Worm (Caenorhabditis elegans) whole organism, young adult: ENCODE measurements around the gene T01D3.6.
A peak's percentile ranks its signal among the peaks of the same experiment; 100 is the strongest.

Source experiments
- B0035.1 ChIP-seq: sonication (generic microtip); optimal IDR thresholded peaks from 2 replicates; lab custom pipeline; 2016; ENCODE audit warnings: missing genetic modification characterization, mild to moderate bottlenecking, missing compliant biosample characterization, missing genotype, missing genetic modification reagents
- B0261.1 ChIP-seq: sonication (generic microtip); optimal IDR thresholded peaks from 2 replicates; lab custom pipeline; 2016; ENCODE audit warnings: mild to moderate bottlenecking, missing genetic modification characterization, moderate library complexity, missing compliant biosample characterization
- F33H1.4 ChIP-seq: fragments of 200-800 bp; sonication (Bioruptor generic); IDR thresholded peaks from 2 replicates; pipeline ENCODE4 v1.3.6; 2022; ENCODE audit warnings: missing genetic modification reagents, missing genetic modification characterization, missing compliant biosample characterization
- K12H6.12 ChIP-seq: fragments of 200-800 bp; sonication (Bioruptor generic); optimal IDR thresholded peaks from 2 replicates; lab custom pipeline; 2018; ENCODE audit warnings: mild to moderate bottlenecking, missing genetic modification characterization, missing compliant biosample characterization
- T26A5.8 ChIP-seq: sonication (generic microtip); optimal IDR thresholded peaks from 2 replicates; lab custom pipeline; 2016; ENCODE audit warnings: missing genetic modification characterization, missing compliant biosample characterization
- ZK185.1 ChIP-seq: sonication (generic microtip); optimal IDR thresholded peaks from 2 replicates; lab custom pipeline; 2016; ENCODE audit warnings: mild to moderate bottlenecking, missing genetic modification characterization, missing compliant biosample characterization; ENCODE audit not compliant: poor library complexity, severe bottlenecking
- akir-1 ChIP-seq: fragments of 200-800 bp; sonication (Bioruptor generic); optimal IDR thresholded peaks from 2 replicates; lab custom pipeline; 2018; ENCODE audit warnings: mild to moderate bottlenecking, missing genetic modification characterization, moderate library complexity, missing compliant biosample characterization
- aptf-2 ChIP-seq: fragments of 200-800 bp; sonication (Bioruptor generic); conservative IDR thresholded peaks from 2 replicates; pipeline ENCODE4 v1.3.6; 2022; ENCODE audit warnings: missing genetic modification reagents, missing genetic modification characterization, missing compliant biosample characterization
- atf-7 ChIP-seq: sonication (generic microtip); optimal IDR thresholded peaks from 2 replicates; lab custom pipeline; 2017; ENCODE audit warnings: mild to moderate bottlenecking, missing genetic modification characterization, missing compliant biosample characterization
- attf-5 ChIP-seq: fragments of 200-800 bp; sonication (Bioruptor generic); optimal IDR thresholded peaks from 2 replicates; lab custom pipeline; 2018; ENCODE audit warnings: mild to moderate bottlenecking, missing genetic modification characterization, missing compliant biosample characterization
- attf-6 ChIP-seq: fragments of 200-800 bp; sonication (Bioruptor generic); IDR thresholded peaks from 2 replicates; pipeline ENCODE4 v1.3.6; 2022; ENCODE audit warnings: missing genetic modification reagents, missing genetic modification characterization, missing compliant biosample characterization
- ccch-3 ChIP-seq: fragments of 200-800 bp; sonication (Bioruptor generic); optimal IDR thresholded peaks from 2 replicates; lab custom pipeline; 2018; ENCODE audit warnings: mild to moderate bottlenecking, missing genetic modification characterization, missing compliant biosample characterization
- cebp-1 ChIP-seq, 2 experiments: fragments of 200-800 bp in 1 of 2; sonication (Bioruptor generic) in 1 of 2; sonication (generic microtip) in 1 of 2; IDR thresholded peaks in 1 of 2; optimal IDR thresholded peaks in 1 of 2; 2 replicates each; pipeline versions ENCODE4 v1.3.6 to Lab custom; 2017 to 2022; ENCODE audit warnings: missing compliant biosample characterization in 2 of 2, missing genetic modification characterization in 2 of 2, mild to moderate bottlenecking in 1 of 2, missing genetic modification reagents in 1 of 2, moderate library complexity in 1 of 2
- ceh-27 ChIP-seq: fragments of 200-800 bp; sonication (Bioruptor generic); optimal IDR thresholded peaks from 2 replicates; lab custom pipeline; 2018; ENCODE audit warnings: mild to moderate bottlenecking, missing genetic modification characterization, moderate library complexity, missing compliant biosample characterization
- ceh-91 ChIP-seq: fragments of 200-800 bp; sonication (Bioruptor generic); IDR thresholded peaks from 2 replicates; pipeline ENCODE4 v1.3.6; 2022; ENCODE audit warnings: missing genetic modification reagents, missing genetic modification characterization, missing compliant biosample characterization
- dox-1 ChIP-seq: fragments of 200-800 bp; sonication (Bioruptor generic); IDR thresholded peaks from 2 replicates; pipeline ENCODE4 v1.3.6; 2022; ENCODE audit warnings: missing genetic modification reagents, missing genetic modification characterization, missing compliant biosample characterization
- him-1 ChIP-seq: sonication (generic microtip); optimal IDR thresholded peaks from 2 replicates; lab custom pipeline; 2016; ENCODE audit warnings: missing genotype, missing genetic modification reagents, missing genetic modification characterization, missing compliant biosample characterization
- hmg-1.2 ChIP-seq: fragments of 200-800 bp; sonication (Bioruptor generic); IDR thresholded peaks from 2 replicates; pipeline ENCODE4 v1.3.6; 2022; ENCODE audit warnings: missing genetic modification reagents, missing genetic modification characterization, missing compliant biosample characterization
- let-526 ChIP-seq: fragments of 200-800 bp; sonication (Bioruptor generic); IDR thresholded peaks from 2 replicates; pipeline ENCODE4 v1.3.6; 2022; ENCODE audit warnings: missing genetic modification reagents, missing genetic modification characterization, missing compliant biosample characterization
- let-607 ChIP-seq, 2 experiments: fragments of 200-800 bp in 1 of 2; sonication (Bioruptor generic) in 1 of 2; sonication (generic microtip) in 1 of 2; optimal IDR thresholded peaks; 2 replicates each; lab custom pipeline; 2016 to 2018; ENCODE audit warnings: mild to moderate bottlenecking in 2 of 2, missing compliant biosample characterization in 2 of 2, missing genetic modification characterization in 2 of 2, moderate library complexity in 2 of 2, missing genotype in 1 of 2
- lin-54 ChIP-seq: fragments of 200-800 bp; sonication (Bioruptor generic); optimal IDR thresholded peaks from 2 replicates; lab custom pipeline; 2018; ENCODE audit warnings: mild to moderate bottlenecking, missing genetic modification characterization, missing compliant biosample characterization
- lir-1 ChIP-seq: fragments of 200-800 bp; sonication (Bioruptor generic); conservative IDR thresholded peaks from 2 replicates; pipeline ENCODE4 v1.3.6; 2022; ENCODE audit warnings: missing genetic modification reagents, missing genetic modification characterization, missing compliant biosample characterization
- lsl-1 ChIP-seq: fragments of 200-800 bp; sonication (Bioruptor generic); optimal IDR thresholded peaks from 2 replicates; lab custom pipeline; 2018; ENCODE audit warnings: mild to moderate bottlenecking, missing genetic modification characterization, moderate library complexity, missing compliant biosample characterization
- lsy-27 ChIP-seq: sonication (generic microtip); optimal IDR thresholded peaks from 2 replicates; lab custom pipeline; 2017; ENCODE audit warnings: missing genetic modification characterization, mild to moderate bottlenecking, missing compliant biosample characterization, antibody characterized with exemption, missing genotype, borderline replicate concordance; ENCODE audit not compliant: insufficient read depth
- madf-10 ChIP-seq: sonication (generic microtip); optimal IDR thresholded peaks from 2 replicates; lab custom pipeline; 2016; ENCODE audit warnings: mild to moderate bottlenecking, missing genetic modification characterization, missing compliant biosample characterization
- mcd-1 ChIP-seq: fragments of 200-800 bp; sonication (Bioruptor generic); IDR thresholded peaks from 2 replicates; pipeline ENCODE4 v1.3.6; 2022; ENCODE audit warnings: missing genetic modification reagents, missing genetic modification characterization, missing compliant biosample characterization
- mes-4 ChIP-seq: sonication (generic microtip); optimal IDR thresholded peaks from 2 replicates; lab custom pipeline; 2016; ENCODE audit warnings: missing genotype, missing genetic modification characterization, missing compliant biosample characterization
- pbrm-1 ChIP-seq: fragments of 200-800 bp; sonication (Bioruptor generic); IDR thresholded peaks from 2 replicates; pipeline ENCODE4 v1.3.6; 2022; ENCODE audit warnings: missing genetic modification reagents, missing genetic modification characterization, missing compliant biosample characterization
- rcor-1 ChIP-seq: fragments of 200-800 bp; sonication (Bioruptor generic); IDR thresholded peaks from 2 replicates; pipeline ENCODE4 v1.3.6; 2022; ENCODE audit warnings: missing genetic modification reagents, missing genetic modification characterization, missing compliant biosample characterization
- rec-8 ChIP-seq, 2 experiments: sonication (generic microtip); optimal IDR thresholded peaks; 2 replicates each; lab custom pipeline; 2016; ENCODE audit warnings: mild to moderate bottlenecking in 2 of 2, missing genetic modification characterization in 2 of 2, missing genetic modification reagents in 2 of 2, missing genotype in 2 of 2, missing biosample characterization in 1 of 2, missing compliant biosample characterization in 1 of 2, moderate library complexity in 1 of 2
- snpc-4 ChIP-seq, 5 experiments: fragments of 150-350 bp in 1 of 5; sonication (generic microtip) in 4 of 5; optimal IDR thresholded peaks; 2 replicates each; lab custom pipeline; 2014 to 2018; ENCODE audit warnings: missing genetic modification characterization in 5 of 5, missing biosample characterization in 3 of 5, antibody characterized with exemption in 2 of 5, mild to moderate bottlenecking in 2 of 5, missing compliant biosample characterization in 2 of 5, missing genotype in 2 of 5, moderate library complexity in 2 of 5, missing genetic modification reagents in 1 of 5
- sptf-2 ChIP-seq: fragments of 200-800 bp; sonication (Bioruptor generic); optimal IDR thresholded peaks from 2 replicates; lab custom pipeline; 2018; ENCODE audit warnings: mild to moderate bottlenecking, missing genetic modification characterization, missing compliant biosample characterization
- tbp1 ChIP-seq: fragments of 200-800 bp; sonication (Bioruptor generic); optimal IDR thresholded peaks from 2 replicates; lab custom pipeline; 2018; ENCODE audit warnings: mild to moderate bottlenecking, missing genetic modification characterization, missing compliant biosample characterization
- tlf-1 ChIP-seq: fragments of 200-800 bp; sonication (Bioruptor generic); optimal IDR thresholded peaks from 2 replicates; lab custom pipeline; 2018; ENCODE audit warnings: mild to moderate bottlenecking, missing genetic modification characterization, missing compliant biosample characterization
- unc-130 ChIP-seq: sonication (generic microtip); optimal IDR thresholded peaks from 2 replicates; lab custom pipeline; 2016; ENCODE audit warnings: missing genetic modification reagents, missing genetic modification characterization, missing compliant biosample characterization
- ztf-18 ChIP-seq: sonication (generic microtip); optimal IDR thresholded peaks from 2 replicates; lab custom pipeline; 2016; ENCODE audit warnings: missing genotype, mild to moderate bottlenecking, missing genetic modification characterization, missing compliant biosample characterization
- ztf-28 ChIP-seq: fragments of 200-800 bp; sonication (Bioruptor generic); IDR thresholded peaks from 2 replicates; pipeline ENCODE4 v1.3.6; 2022; ENCODE audit warnings: missing genetic modification reagents, missing genetic modification characterization, missing compliant biosample characterization

Gene T01D3.6

ce11 chrV:13715223-13715686 is 1.4 kb upstream of the T01D3.6 start, which contains the start of gene zipt-9 (continued):
- TF ChIP-seq K12H6.12 (tag; lab: Kevin White, UChicago) = peak; percentile 64
- TF ChIP-seq akir-1 (GFP tag; lab: Kevin White, UChicago) = peak; percentile 35
- TF ChIP-seq ceh-27 = peak; percentile 80
- TF ChIP-seq rec-8 (tag; optimal IDR thresholded peaks at IDR 0.05; lab: Kevin White, UChicago) = peak in 1 of 2 experiments; percentile 24
- TF ChIP-seq tbp1 (GFP tag; lab: Kevin White, UChicago) = peak; percentile 36
- peak; percentile 58 for TF ChIP-seq lin-54 (GFP tag; lab: Kevin White, UChicago)
- TF ChIP-seq dox-1 = peak; percentile 80
- no peak for TF ChIP-seq snpc-4 (GFP tag; optimal IDR thresholded peaks at IDR 0.05; lab: Kevin White, UChicago)
- peak in 2 of 4 experiments; percentile 16 to 63 for TF ChIP-seq snpc-4 (tag; optimal IDR thresholded peaks at IDR 0.05; lab: Kevin White, UChicago)
- no peak for TF ChIP-seq sptf-2 (GFP tag; lab: Kevin White, UChicago)
- TF ChIP-seq mes-4 (tag; lab: Kevin White, UChicago) = no peak
- TF ChIP-seq ZK185.1 (tag; lab: Kevin White, UChicago) = peak; percentile 84
- peak; percentile 60; the same call in 1 of the 2 replicates for TF ChIP-seq pbrm-1 (GFP tag; lab: Robert Waterston, UW)
- TF ChIP-seq him-1 = peak; percentile 24
- peak; percentile 57 for TF ChIP-seq hmg-1.2 (GFP tag; lab: Robert Waterston, UW)
- TF ChIP-seq atf-7 = no peak
- TF ChIP-seq B0035.1 (tag; lab: Kevin White, UChicago) = no peak
- TF ChIP-seq aptf-2 (GFP tag; lab: Robert Waterston, UW) = 0 out of 2 replicates have a peak, but pooled peaks have one; percentile 14
- TF ChIP-seq cebp-1 (GFP tag; IDR thresholded peaks at IDR 0.05; lab: Robert Waterston, UW) = no peak
- no peak for TF ChIP-seq cebp-1 (tag; optimal IDR thresholded peaks at IDR 0.05; lab: Kevin White, UChicago)
- TF ChIP-seq attf-5 (GFP tag; lab: Kevin White, UChicago) = peak; percentile 80
- TF ChIP-seq lir-1 = no peak
- TF ChIP-seq rcor-1 = 0 out of 2 replicates have a peak, but pooled peaks have one; percentile 16
- TF ChIP-seq let-607 (tag; optimal IDR thresholded peaks at IDR 0.05; lab: Kevin White, UChicago) = peak in 1 of 2 experiments; percentile 44
- no peak for TF ChIP-seq let-526
- TF ChIP-seq unc-130 (GFP tag; lab: Kevin White, UChicago) = peak; percentile 15
- TF ChIP-seq attf-6 (GFP tag; lab: Robert Waterston, UW) = no peak
- TF ChIP-seq T26A5.8 (tag; lab: Kevin White, UChicago) = no peak
- no peak for TF ChIP-seq tlf-1 (GFP tag; lab: Kevin White, UChicago)
- TF ChIP-seq ztf-28 = peak; percentile 66; the same call in 1 of the 2 replicates
- TF ChIP-seq madf-10 (tag; lab: Kevin White, UChicago) = peak; percentile 60
- peak; percentile 15; the same call in 1 of the 2 replicates for TF ChIP-seq F33H1.4 (GFP tag; lab: Robert Waterston, UW)
- no peak for TF ChIP-seq lsy-27
- TF ChIP-seq lsl-1 (GFP tag; lab: Kevin White, UChicago) = peak; percentile 57
- TF ChIP-seq ceh-91 = peak; percentile 54
- no peak for TF ChIP-seq B0261.1
- TF ChIP-seq ccch-3 (GFP tag; lab: Kevin White, UChicago) = peak; percentile 64
- TF ChIP-seq ztf-18 = peak; percentile 68
- peak; percentile 94 for TF ChIP-seq mcd-1 (GFP tag; lab: Robert Waterston, UW)
